Worm (Caenorhabditis elegans) whole organism, young adult: ENCODE results near the gene C03H5.9.

Source experiments
- B0035.1 ChIP-seq: sonication (generic microtip); optimal IDR thresholded peaks from 2 replicates; lab custom pipeline; 2016; ENCODE audit warnings: missing genetic modification characterization, mild to moderate bottlenecking, missing compliant biosample characterization, missing genotype, missing genetic modification reagents
- B0261.1 ChIP-seq: sonication (generic microtip); optimal IDR thresholded peaks from 2 replicates; lab custom pipeline; 2016; ENCODE audit warnings: mild to moderate bottlenecking, missing genetic modification characterization, moderate library complexity, missing compliant biosample characterization
- C17E4.6 ChIP-seq: fragments of 200-800 bp; sonication (Bioruptor generic); IDR thresholded peaks from 2 replicates; pipeline ENCODE4 v1.3.6; 2022; ENCODE audit warnings: missing genetic modification reagents, missing genetic modification characterization, missing compliant biosample characterization
- F39B2.1 ChIP-seq: fragments of 200-800 bp; sonication (Bioruptor generic); IDR thresholded peaks from 2 replicates; pipeline ENCODE4 v1.3.6; 2022; ENCODE audit warnings: missing genetic modification reagents, missing genetic modification characterization, missing compliant biosample characterization
- F57A8.1 ChIP-seq: fragments of 200-800 bp; sonication (Bioruptor generic); optimal IDR thresholded peaks from 2 replicates; lab custom pipeline; 2018; ENCODE audit warnings: mild to moderate bottlenecking, missing genetic modification characterization, moderate library complexity, missing compliant biosample characterization
- F57C9.4 ChIP-seq: sonication (generic microtip); optimal IDR thresholded peaks from 2 replicates; lab custom pipeline; 2017; ENCODE audit warnings: mild to moderate bottlenecking, missing genetic modification characterization, missing compliant biosample characterization
- T26A5.8 ChIP-seq: sonication (generic microtip); optimal IDR thresholded peaks from 2 replicates; lab custom pipeline; 2016; ENCODE audit warnings: missing genetic modification characterization, missing compliant biosample characterization
- Y53F4B.3 ChIP-seq: fragments of 200-800 bp; sonication (Bioruptor generic); IDR thresholded peaks from 2 replicates; pipeline ENCODE4 v1.3.6; 2022; ENCODE audit warnings: missing genetic modification reagents, missing genetic modification characterization, missing compliant biosample characterization
- Y79H2A.3 ChIP-seq: fragments of 200-800 bp; sonication (Bioruptor generic); conservative IDR thresholded peaks from 2 replicates; pipeline ENCODE4 v1.3.6; 2022; ENCODE audit warnings: missing genetic modification reagents, missing genetic modification characterization, missing compliant biosample characterization
- ama-1 ChIP-seq, 3 experiments: fragments of 150-350 bp in 1 of 3; sonication (generic microtip) in 2 of 3; optimal IDR thresholded peaks; 2 replicates each; lab custom pipeline; 2014 to 2018; ENCODE audit warnings: missing biosample characterization in 2 of 3, missing genetic modification characterization in 2 of 3, missing genetic modification reagents in 2 of 3
- aptf-3 ChIP-seq: fragments of 200-800 bp; sonication (Bioruptor generic); IDR thresholded peaks from 2 replicates; pipeline ENCODE4 v1.3.6; 2022; ENCODE audit warnings: missing genetic modification characterization, missing compliant biosample characterization
- cebp-1 ChIP-seq, 2 experiments: fragments of 200-800 bp in 1 of 2; sonication (Bioruptor generic) in 1 of 2; sonication (generic microtip) in 1 of 2; IDR thresholded peaks in 1 of 2; optimal IDR thresholded peaks in 1 of 2; 2 replicates each; pipeline versions ENCODE4 v1.3.6 to Lab custom; 2017 to 2022; ENCODE audit warnings: missing compliant biosample characterization in 2 of 2, missing genetic modification characterization in 2 of 2, mild to moderate bottlenecking in 1 of 2, missing genetic modification reagents in 1 of 2, moderate library complexity in 1 of 2
- cebp-2 ChIP-seq: fragments of 200-800 bp; sonication (Bioruptor generic); IDR thresholded peaks from 2 replicates; pipeline ENCODE4 v1.3.6; 2022; ENCODE audit warnings: missing genetic modification characterization, missing compliant biosample characterization
- ceh-27 ChIP-seq: fragments of 200-800 bp; sonication (Bioruptor generic); optimal IDR thresholded peaks from 2 replicates; lab custom pipeline; 2018; ENCODE audit warnings: mild to moderate bottlenecking, missing genetic modification characterization, moderate library complexity, missing compliant biosample characterization
- egl-18 ChIP-seq: fragments of 200-800 bp; sonication (Bioruptor generic); IDR thresholded peaks from 2 replicates; pipeline ENCODE4 v1.3.6; 2022; ENCODE audit warnings: missing genetic modification reagents, missing genetic modification characterization, missing compliant biosample characterization
- hmg-1.2 ChIP-seq: fragments of 200-800 bp; sonication (Bioruptor generic); IDR thresholded peaks from 2 replicates; pipeline ENCODE4 v1.3.6; 2022; ENCODE audit warnings: missing genetic modification reagents, missing genetic modification characterization, missing compliant biosample characterization
- hrde-1 ChIP-seq: sonication (generic microtip); optimal IDR thresholded peaks from 2 replicates; lab custom pipeline; 2016; ENCODE audit warnings: missing genetic modification characterization, mild to moderate bottlenecking, missing compliant biosample characterization, moderate library complexity, missing genotype, missing genetic modification reagents, borderline replicate concordance
- lsy-27 ChIP-seq: sonication (generic microtip); optimal IDR thresholded peaks from 2 replicates; lab custom pipeline; 2017; ENCODE audit warnings: missing genetic modification characterization, mild to moderate bottlenecking, missing compliant biosample characterization, antibody characterized with exemption, missing genotype, borderline replicate concordance; ENCODE audit not compliant: insufficient read depth
- nfya-2 ChIP-seq: fragments of 200-800 bp; sonication (Bioruptor generic); IDR thresholded peaks from 2 replicates; pipeline ENCODE4 v1.3.6; 2022; ENCODE audit warnings: missing genetic modification reagents, missing genetic modification characterization, missing compliant biosample characterization
- nfyb-1 ChIP-seq: fragments of 200-800 bp; sonication (Bioruptor generic); IDR thresholded peaks from 2 replicates; pipeline ENCODE4 v1.3.6; 2022; ENCODE audit warnings: missing genetic modification reagents, missing genetic modification characterization, missing compliant biosample characterization
- nhr-179 ChIP-seq: sonication (generic microtip); optimal IDR thresholded peaks from 2 replicates; lab custom pipeline; 2016; ENCODE audit warnings: mild to moderate bottlenecking, missing genetic modification characterization, missing compliant biosample characterization
- nhr-27 ChIP-seq: fragments of 200-800 bp; sonication (Bioruptor generic); optimal IDR thresholded peaks from 2 replicates; lab custom pipeline; 2018; ENCODE audit warnings: mild to moderate bottlenecking, missing genetic modification characterization, moderate library complexity, missing compliant biosample characterization
- pbrm-1 ChIP-seq: fragments of 200-800 bp; sonication (Bioruptor generic); IDR thresholded peaks from 2 replicates; pipeline ENCODE4 v1.3.6; 2022; ENCODE audit warnings: missing genetic modification reagents, missing genetic modification characterization, missing compliant biosample characterization
- rcor-1 ChIP-seq: fragments of 200-800 bp; sonication (Bioruptor generic); IDR thresholded peaks from 2 replicates; pipeline ENCODE4 v1.3.6; 2022; ENCODE audit warnings: missing genetic modification reagents, missing genetic modification characterization, missing compliant biosample characterization
- rec-8 ChIP-seq, 2 experiments: sonication (generic microtip); optimal IDR thresholded peaks; 2 replicates each; lab custom pipeline; 2016; ENCODE audit warnings: mild to moderate bottlenecking in 2 of 2, missing genetic modification characterization in 2 of 2, missing genetic modification reagents in 2 of 2, missing genotype in 2 of 2, missing biosample characterization in 1 of 2, missing compliant biosample characterization in 1 of 2, moderate library complexity in 1 of 2
- snpc-1.1 ChIP-seq: sonication (generic microtip); optimal IDR thresholded peaks from 2 replicates; lab custom pipeline; 2017; ENCODE audit warnings: missing genetic modification characterization, mild to moderate bottlenecking, missing compliant biosample characterization, antibody characterized with exemption, moderate library complexity, missing genotype, missing genetic modification reagents; ENCODE audit not compliant: insufficient read depth
- somi-1 ChIP-seq: fragments of 200-800 bp; sonication (Bioruptor generic); optimal IDR thresholded peaks from 2 replicates; lab custom pipeline; 2018; ENCODE audit warnings: mild to moderate bottlenecking, missing genetic modification characterization, missing compliant biosample characterization
- sptf-2 ChIP-seq: fragments of 200-800 bp; sonication (Bioruptor generic); optimal IDR thresholded peaks from 2 replicates; lab custom pipeline; 2018; ENCODE audit warnings: mild to moderate bottlenecking, missing genetic modification characterization, missing compliant biosample characterization
- tbp1 ChIP-seq: fragments of 200-800 bp; sonication (Bioruptor generic); optimal IDR thresholded peaks from 2 replicates; lab custom pipeline; 2018; ENCODE audit warnings: mild to moderate bottlenecking, missing genetic modification characterization, missing compliant biosample characterization
- tbx-9 ChIP-seq: sonication (generic microtip); optimal IDR thresholded peaks from 2 replicates; lab custom pipeline; 2016; ENCODE audit warnings: borderline replicate concordance, missing genetic modification characterization, inconsistent platforms, missing compliant biosample characterization
- unc-130 ChIP-seq: sonication (generic microtip); optimal IDR thresholded peaks from 2 replicates; lab custom pipeline; 2016; ENCODE audit warnings: missing genetic modification reagents, missing genetic modification characterization, missing compliant biosample characterization
- ztf-25 ChIP-seq: fragments of 200-800 bp; sonication (Bioruptor generic); IDR thresholded peaks from 2 replicates; pipeline ENCODE4 v1.3.6; 2022; ENCODE audit warnings: missing genetic modification reagents, missing genetic modification characterization, missing compliant biosample characterization
- ztf-26 ChIP-seq: sonication (generic microtip); optimal IDR thresholded peaks from 2 replicates; lab custom pipeline; 2017; ENCODE audit warnings: missing genetic modification characterization, missing compliant biosample characterization

C03H5.9 gene

ce11 chrII:337233-337832, 41.1 kb upstream of the C03H5.9 start, which contains the start of gene cpn-2:
Gene cpn-2, plus strand, starts transcription at chrII:337782.
- TF ChIP-seq tbx-9 (tag; lab: Kevin White, UChicago) (no peak), snpc-1.1 (tag; lab: Kevin White, UChicago) (no peak), rec-8 (tag; optimal IDR thresholded peaks at IDR 0.05; lab: Kevin White, UChicago) (no peak)

DNA sequence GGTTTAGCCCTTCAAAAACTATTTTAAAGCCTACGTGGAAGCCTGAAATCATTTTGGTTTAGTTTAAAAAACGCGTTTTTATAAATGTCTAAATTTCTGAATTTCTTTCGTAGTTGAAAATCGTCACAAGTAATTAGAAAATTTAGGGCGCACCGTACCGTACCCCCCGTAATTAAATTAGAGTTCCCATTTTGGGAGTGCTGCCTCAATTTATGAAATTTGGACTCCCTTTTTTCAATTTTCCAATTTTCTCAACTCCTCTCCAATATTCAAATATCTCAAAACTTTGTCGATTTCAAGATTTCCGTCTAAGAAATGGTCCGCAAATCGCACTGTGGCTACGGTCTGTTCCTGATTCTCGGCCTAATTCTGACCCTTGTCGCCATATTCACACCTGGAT, 38.2 kb upstream of the C03H5.9 start, which contains the start of gene clc-31:
TSS of gene clc-31 (plus strand) at position 301 of the 400 bp plus-strand sequence.
- no peak for TF ChIP-seq B0261.1 (tag; lab: Kevin White, UChicago)
- TF ChIP-seq lsy-27 = no peak

- no peak for TF ChIP-seq F57C9.4
- TF ChIP-seq nhr-179 (tag; lab: Kevin White, UChicago) = no peak
- TF ChIP-seq ama-1 (optimal IDR thresholded peaks at IDR 0.05; lab: Kevin White, UChicago) = no peak
- no peak for TF ChIP-seq ama-1 (GFP tag; optimal IDR thresholded peaks at IDR 0.05; lab: Kevin White, UChicago)
- TF ChIP-seq hrde-1 (tag; lab: Kevin White, UChicago) = no peak
- no peak for TF ChIP-seq lsy-27
- no peak for TF ChIP-seq F39B2.1
- TF ChIP-seq Y53F4B.3 (GFP tag; lab: Robert Waterston, UW) = no peak
- TF ChIP-seq rcor-1 (GFP tag; lab: Robert Waterston, UW) = no peak
- TF ChIP-seq ztf-25 (GFP tag; lab: Robert Waterston, UW) = no peak
- TF ChIP-seq F57A8.1 (GFP tag; lab: Kevin White, UChicago) = no peak
- TF ChIP-seq Y79H2A.3 (GFP tag; lab: Robert Waterston, UW) = no peak
- TF ChIP-seq egl-18 = no peak
- no peak for TF ChIP-seq rec-8 (tag; optimal IDR thresholded peaks at IDR 0.05; lab: Kevin White, UChicago)
- TF ChIP-seq aptf-3 (GFP tag; lab: Robert Waterston, UW) = no peak
- no peak for TF ChIP-seq cebp-2
These were observed 37.7 kb upstream of the C03H5.9 start for ce11 chrII:340714-341113.

DNA sequence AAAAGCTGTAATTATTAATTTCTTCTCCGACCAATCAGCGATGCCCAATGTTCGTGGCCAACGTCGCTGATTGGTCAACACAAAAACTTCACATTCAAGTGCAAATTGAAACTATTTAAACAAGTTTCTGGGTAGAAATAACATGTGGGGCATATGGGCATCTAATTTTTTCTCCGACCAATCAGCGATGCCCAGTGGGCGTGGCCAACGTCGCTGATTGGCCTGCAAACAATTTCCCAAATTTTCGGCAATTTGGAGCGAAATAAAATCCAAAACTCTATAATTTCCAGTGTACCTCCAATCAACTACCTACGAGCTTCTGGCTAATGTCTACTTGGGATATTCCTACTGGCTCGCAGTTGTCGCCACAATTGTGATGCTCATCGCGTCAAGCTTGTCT, 37.2 kb upstream of the C03H5.9 start:
- TF ChIP-seq pbrm-1 (GFP tag; lab: Robert Waterston, UW) = no peak
- no peak for TF ChIP-seq somi-1
- TF ChIP-seq unc-130 (GFP tag; lab: Kevin White, UChicago) = no peak
- TF ChIP-seq nhr-27 (tag; lab: Kevin White, UChicago) = no peak
- TF ChIP-seq hmg-1.2 (GFP tag; lab: Robert Waterston, UW) = no peak
- TF ChIP-seq sptf-2 (GFP tag; lab: Kevin White, UChicago) = no peak
- peak; percentile 82; the same call in 1 of the 2 replicates for TF ChIP-seq nfya-2 (GFP tag; lab: Robert Waterston, UW)
- TF ChIP-seq tbp1 (GFP tag; lab: Kevin White, UChicago) = no peak
- TF ChIP-seq C17E4.6 (GFP tag; lab: Robert Waterston, UW) = no peak
- no peak for TF ChIP-seq cebp-1 (GFP tag; IDR thresholded peaks at IDR 0.05; lab: Robert Waterston, UW)
- TF ChIP-seq cebp-1 (tag; optimal IDR thresholded peaks at IDR 0.05; lab: Kevin White, UChicago) = no peak
- TF ChIP-seq ceh-27 = no peak
- no peak for TF ChIP-seq T26A5.8 (tag; lab: Kevin White, UChicago)
- peak; percentile 96 for TF ChIP-seq nfyb-1
- no peak for TF ChIP-seq B0035.1 (tag; lab: Kevin White, UChicago)
- no peak for TF ChIP-seq ztf-26 (tag; lab: Kevin White, UChicago)
